In the genomic region with DNA sequence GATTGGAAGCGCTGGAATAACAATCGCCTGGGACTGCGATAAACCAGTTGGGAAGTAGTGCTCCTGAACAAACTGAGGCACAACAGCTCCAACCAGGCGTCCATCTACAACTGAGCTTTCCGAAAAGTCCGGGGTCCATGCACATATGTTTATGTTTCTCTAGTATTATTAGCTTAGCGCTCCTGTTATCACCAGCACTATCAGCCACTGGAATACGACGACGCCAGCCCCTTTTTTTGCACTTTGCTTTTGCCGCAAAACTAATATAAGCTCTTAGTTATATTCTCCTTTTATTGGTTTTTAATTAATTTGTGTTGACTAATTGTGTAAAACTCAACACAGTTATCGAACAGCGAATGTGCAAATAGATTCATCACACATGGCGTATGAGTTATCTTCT, we compare ENCODE assay signal across 2 fruit fly cellular contexts.
TF ChIP-seq lines count a peak whose summit lies in the region.

A gene (minus strand): TSS at position 101 of the 400 bp plus-strand sequence.

- no peak for TF ChIP-seq CTCF in whole organism, embryonic (GFP tag; optimal IDR thresholded peaks at IDR 0.05; lab: Kevin White, UChicago)

TF ChIP-seq in whole organism, adult, 20 proteins besides CTCF, POLR2A, EP300 and RAD21:
- TF ChIP-seq Mnt (GFP tag; optimal IDR thresholded peaks at IDR 0.05; lab: Kevin White, UChicago) (peak; percentile 1), cnc (optimal IDR thresholded peaks at IDR 0.05; lab: Kevin White, UChicago) (no peak), toe (GFP tag; optimal IDR thresholded peaks at IDR 0.05; lab: Kevin White, UChicago) (no peak), CG33017 (tag; optimal IDR thresholded peaks at IDR 0.05; lab: Kevin White, UChicago) (no peak), cic (GFP tag; optimal IDR thresholded peaks at IDR 0.05; lab: Kevin White, UChicago) (peak; percentile 85), CG7101 (tag; optimal IDR thresholded peaks at IDR 0.05; lab: Kevin White, UChicago) (peak; percentile 10)

TF ChIP-seq in whole organism, embryonic, 481 proteins besides CTCF, POLR2A, EP300 and RAD21:
- peak; percentile 19 for TF ChIP-seq sens (GFP tag; lab: Kevin White, UChicago)
- no peak for TF ChIP-seq Sin3A (optimal IDR thresholded peaks at IDR 0.05; lab: Kevin White, UChicago)
- TF ChIP-seq gro (GFP tag; optimal IDR thresholded peaks at IDR 0.05; lab: Kevin White, UChicago), result no peak
